Fruit fly (Drosophila melanogaster) whole organism, embryonic: Measurements from ENCODE around the gene CG32075.

Source experiments
- ATbp ChIP-seq: fragments of 200-800 bp; sonication (Bioruptor generic); optimal IDR thresholded peaks from 2 replicates; lab custom pipeline; 2017; ENCODE audit warnings: missing biosample characterization, mild to moderate bottlenecking, missing genetic modification characterization, missing genetic modification reagents
- Awh ChIP-seq: fragments of 200-800 bp; sonication (Bioruptor generic); IDR thresholded peaks from 2 replicates; pipeline ENCODE4, ENCODE4 v1.3.6; 2022; ENCODE audit warnings: missing biosample characterization, missing genetic modification characterization
- B-H2 ChIP-seq: fragments of 200-800 bp; sonication (Bioruptor generic); optimal IDR thresholded peaks from 2 replicates; lab custom pipeline; 2018; ENCODE audit warnings: missing biosample characterization, mild to moderate bottlenecking, missing genetic modification characterization
- CG10543 ChIP-seq: fragments of 200-800 bp; sonication (Bioruptor generic); optimal IDR thresholded peaks from 3 replicates; lab custom pipeline; 2017; ENCODE audit warnings: missing biosample characterization, mild to moderate bottlenecking, missing genetic modification characterization, moderate library complexity
- CG14014 ChIP-seq: fragments of 200-800 bp; sonication (Bioruptor generic); IDR thresholded peaks from 2 replicates; pipeline ENCODE4 v1.3.6; 2022; ENCODE audit warnings: missing biosample characterization, missing genetic modification characterization
- CG14860 ChIP-seq: fragments of 200-800 bp; sonication (Bioruptor generic); IDR thresholded peaks from 3 replicates; pipeline ENCODE4 v1.3.6; 2022; ENCODE audit warnings: missing biosample characterization, missing genetic modification characterization; ENCODE audit not compliant: partially characterized antibody
- CG15514 ChIP-seq: fragments of 200-800 bp; sonication (Bioruptor generic); optimal IDR thresholded peaks from 3 replicates; lab custom pipeline; 2017; ENCODE audit warnings: missing biosample characterization, missing genetic modification characterization, mild to moderate bottlenecking, moderate library complexity, missing genetic modification reagents
- CG17802 ChIP-seq: fragments of 200-800 bp; sonication (Bioruptor generic); optimal IDR thresholded peaks from 2 replicates; lab custom pipeline; 2018; ENCODE audit warnings: missing biosample characterization, mild to moderate bottlenecking, missing genetic modification characterization, moderate library complexity
- CG17829 ChIP-seq: fragments of 200-800 bp; optimal IDR thresholded peaks from 2 replicates; lab custom pipeline; 2019; ENCODE audit warnings: missing biosample characterization, mild to moderate bottlenecking, missing genetic modification characterization, moderate library complexity
- CG18764 ChIP-seq: fragments of 200-800 bp; sonication (Bioruptor generic); optimal IDR thresholded peaks from 3 replicates; lab custom pipeline; 2016; ENCODE audit warnings: missing biosample characterization, missing genetic modification characterization
- CG2116 ChIP-seq: fragments of 200-800 bp; sonication (Bioruptor generic); optimal IDR thresholded peaks from 3 replicates; lab custom pipeline; 2018; ENCODE audit warnings: missing biosample characterization, mild to moderate bottlenecking, missing genetic modification characterization
- CG2129 ChIP-seq: fragments of 200-800 bp; sonication (Bioruptor generic); IDR thresholded peaks from 2 replicates; pipeline ENCODE4 v1.3.6; 2022; ENCODE audit warnings: missing biosample characterization, missing genetic modification characterization; ENCODE audit not compliant: partially characterized antibody
- CG3065 ChIP-seq: fragments of 200-800 bp; sonication (Bioruptor generic); optimal IDR thresholded peaks from 2 replicates; lab custom pipeline; 2016; ENCODE audit warnings: missing biosample characterization, missing genetic modification characterization
- CG33557 ChIP-seq: fragments of 200-800 bp; sonication (Bioruptor generic); optimal IDR thresholded peaks from 2 replicates; lab custom pipeline; 2019; ENCODE audit warnings: missing biosample characterization, mild to moderate bottlenecking, missing genetic modification characterization, moderate library complexity
- CG3726 ChIP-seq: fragments of 200-800 bp; sonication (Bioruptor generic); IDR thresholded peaks from 3 replicates; pipeline ENCODE4, ENCODE4 v1.3.6; 2022; ENCODE audit warnings: missing biosample characterization, missing genetic modification characterization
- CG4404 ChIP-seq: fragments of 200-800 bp; sonication (Bioruptor generic); IDR thresholded peaks from 2 replicates; pipeline ENCODE4 v1.3.6; 2022; ENCODE audit warnings: missing biosample characterization, missing genetic modification characterization
- CG4820 ChIP-seq: fragments of 200-800 bp; sonication (Bioruptor generic); optimal IDR thresholded peaks from 3 replicates; lab custom pipeline; 2016; ENCODE audit warnings: missing biosample characterization, missing genetic modification characterization
- CG5245 ChIP-seq: fragments of 200-800 bp; sonication (Bioruptor generic); optimal IDR thresholded peaks from 3 replicates; lab custom pipeline; 2016; ENCODE audit warnings: missing biosample characterization, missing genetic modification characterization
- CG6854 ChIP-seq: fragments of 200-800 bp; sonication (Bioruptor generic); optimal IDR thresholded peaks from 3 replicates; lab custom pipeline; 2017; ENCODE audit warnings: missing biosample characterization, mild to moderate bottlenecking, missing genetic modification characterization
- CG8944 ChIP-seq: fragments of 200-800 bp; sonication (Bioruptor generic); optimal IDR thresholded peaks from 3 replicates; lab custom pipeline; 2016; ENCODE audit warnings: missing biosample characterization, missing genetic modification characterization
- Deaf1 ChIP-seq: fragments of 200-800 bp; optimal IDR thresholded peaks from 3 replicates; lab custom pipeline; 2019; ENCODE audit warnings: missing biosample characterization, mild to moderate bottlenecking, missing genetic modification characterization, moderate library complexity
- E2f2 ChIP-seq: fragments of 200-800 bp; sonication (Bioruptor generic); IDR thresholded peaks from 2 replicates; pipeline ENCODE4 v1.3.6; 2022; ENCODE audit warnings: missing biosample characterization, missing genetic modification characterization
- HHEX ChIP-seq: fragments of 200-800 bp; sonication (Bioruptor generic); optimal IDR thresholded peaks from 3 replicates; lab custom pipeline; 2017; ENCODE audit warnings: missing biosample characterization, mild to moderate bottlenecking, missing genetic modification characterization, missing genetic modification reagents
- Hmr ChIP-seq: fragments of 200-800 bp; sonication (Bioruptor generic); optimal IDR thresholded peaks from 3 replicates; lab custom pipeline; 2017; ENCODE audit warnings: mild to moderate bottlenecking, missing biosample characterization, missing genetic modification reagents, missing genetic modification characterization
- MBD-R2 ChIP-seq: fragments of 200-800 bp; sonication (Bioruptor generic); IDR thresholded peaks from 2 replicates; pipeline ENCODE4 v1.3.6; 2022; ENCODE audit warnings: missing biosample characterization, missing genetic modification characterization
- Meics ChIP-seq: fragments of 200-800 bp; sonication (Bioruptor generic); optimal IDR thresholded peaks from 2 replicates; lab custom pipeline; 2017; ENCODE audit warnings: missing biosample characterization, mild to moderate bottlenecking, missing genetic modification characterization
- Mrtf ChIP-seq: fragments of 200-800 bp; sonication (Bioruptor generic); IDR thresholded peaks from 3 replicates; pipeline ENCODE4 v1.3.6; 2022; ENCODE audit warnings: missing biosample characterization, missing genetic modification characterization
- Oaz ChIP-seq: fragments of 200-800 bp; sonication (Bioruptor generic); IDR thresholded peaks from 2 replicates; pipeline ENCODE4 v1.3.6; 2022; ENCODE audit warnings: missing biosample characterization, missing genetic modification characterization
- Opbp ChIP-seq: fragments of 200-800 bp; sonication (Bioruptor generic); IDR thresholded peaks from 3 replicates; pipeline ENCODE4 v1.3.6; 2022; ENCODE audit warnings: missing biosample characterization, missing genetic modification characterization; ENCODE audit not compliant: partially characterized antibody
- Scr ChIP-seq: fragments of 200-800 bp; sonication (Bioruptor generic); IDR thresholded peaks from 2 replicates; pipeline ENCODE4 v1.3.6; 2022; ENCODE audit warnings: missing biosample characterization, missing genetic modification characterization; ENCODE audit not compliant: partially characterized antibody
- Spps ChIP-seq: fragments of 200-800 bp; sonication (Bioruptor generic); optimal IDR thresholded peaks from 2 replicates; lab custom pipeline; 2018; ENCODE audit warnings: missing biosample characterization, mild to moderate bottlenecking, missing genetic modification characterization
- Usf ChIP-seq: fragments of 200-800 bp; sonication (Bioruptor generic); optimal IDR thresholded peaks from 2 replicates; lab custom pipeline; 2017; ENCODE audit warnings: missing genotype, missing biosample characterization, missing genetic modification characterization
- Vsx1 ChIP-seq: fragments of 200-800 bp; sonication (Bioruptor generic); optimal IDR thresholded peaks from 2 replicates; lab custom pipeline; 2017; ENCODE audit warnings: missing biosample characterization, mild to moderate bottlenecking, missing genetic modification characterization, missing genetic modification reagents
- YL-1 ChIP-seq: fragments of 200-800 bp; sonication (Bioruptor generic); optimal IDR thresholded peaks from 3 replicates; lab custom pipeline; 2017; ENCODE audit warnings: missing biosample characterization, mild to moderate bottlenecking, missing genetic modification characterization
- bab2 ChIP-seq: fragments of 200-800 bp; sonication (Bioruptor generic); optimal IDR thresholded peaks from 2 replicates; lab custom pipeline; 2016; ENCODE audit warnings: missing biosample characterization, missing genetic modification characterization
- ci ChIP-seq: fragments of 200-800 bp; sonication (Bioruptor generic); IDR thresholded peaks from 3 replicates; pipeline ENCODE4 v1.3.6; 2022; ENCODE audit warnings: missing biosample characterization, missing genetic modification characterization
- crp ChIP-seq, 2 experiments: fragments of 200-800 bp; sonication (Bioruptor generic); optimal IDR thresholded peaks; 2 replicates in 1 of 2; 3 replicates in 1 of 2; lab custom pipeline; 2017; ENCODE audit warnings: missing biosample characterization in 2 of 2, missing genetic modification characterization in 2 of 2, mild to moderate bottlenecking in 1 of 2, moderate library complexity in 1 of 2
- eve ChIP-seq, 2 experiments: fragments of >200 bp; optimal IDR thresholded peaks; 2 replicates each; lab custom pipeline; 2017; ENCODE audit warnings: missing biosample characterization in 2 of 2, missing genetic modification characterization in 2 of 2
- gsb ChIP-seq: fragments of 200-800 bp; sonication (Bioruptor generic); IDR thresholded peaks from 2 replicates; pipeline ENCODE4 v1.3.6; 2022; ENCODE audit warnings: missing biosample characterization, missing genetic modification characterization
- ham ChIP-seq: fragments of 200-800 bp; sonication (Bioruptor generic); IDR thresholded peaks from 2 replicates; pipeline ENCODE4 v1.3.6; 2022; ENCODE audit warnings: missing biosample characterization, missing genetic modification characterization
- jing ChIP-seq: fragments of 200-800 bp; sonication (Bioruptor generic); optimal IDR thresholded peaks from 2 replicates; lab custom pipeline; 2018; ENCODE audit warnings: missing biosample characterization, mild to moderate bottlenecking, missing genetic modification characterization
- lola ChIP-seq, 3 experiments: fragments of >200 bp in 2 of 3; fragments of 200-800 bp in 1 of 3; sonication (Bioruptor generic) in 1 of 3; optimal IDR thresholded peaks; 2 replicates each; lab custom pipeline; 2017 to 2019; ENCODE audit warnings: missing biosample characterization in 3 of 3, missing genetic modification characterization in 3 of 3, mild to moderate bottlenecking in 1 of 3, moderate library complexity in 1 of 3
- lov ChIP-seq, 2 experiments: fragments of 200-800 bp in 1 of 2; fragments of >200 bp in 1 of 2; sonication (Bioruptor generic) in 1 of 2; IDR thresholded peaks in 1 of 2; optimal IDR thresholded peaks in 1 of 2; 2 replicates in 1 of 2; 3 replicates in 1 of 2; pipeline versions ENCODE4 v1.3.6 to Lab custom; 2017 to 2022; ENCODE audit warnings: missing biosample characterization in 1 of 2, missing genetic modification characterization in 1 of 2
- nerfin-2 ChIP-seq: fragments of 200-800 bp; sonication (Bioruptor generic); IDR thresholded peaks from 2 replicates; pipeline ENCODE4 v1.3.6; 2022; ENCODE audit warnings: missing biosample characterization, missing genetic modification characterization; ENCODE audit not compliant: partially characterized antibody
- p53 ChIP-seq: fragments of 200-800 bp; sonication (Bioruptor generic); optimal IDR thresholded peaks from 2 replicates; lab custom pipeline; 2016; ENCODE audit warnings: missing biosample characterization, missing genetic modification characterization
- row ChIP-seq: fragments of 200-800 bp; sonication (Bioruptor generic); IDR thresholded peaks from 3 replicates; pipeline ENCODE4 v1.3.6; 2022; ENCODE audit warnings: missing biosample characterization, missing genetic modification characterization
- trem ChIP-seq: fragments of 200-800 bp; optimal IDR thresholded peaks from 3 replicates; lab custom pipeline; 2019; ENCODE audit warnings: missing biosample characterization, mild to moderate bottlenecking, missing genetic modification characterization, moderate library complexity
- tx ChIP-seq: fragments of 200-800 bp; sonication (Bioruptor generic); optimal IDR thresholded peaks from 2 replicates; lab custom pipeline; 2016; ENCODE audit warnings: missing biosample characterization, missing genetic modification characterization
- yki ChIP-seq: fragments of >200 bp; optimal IDR thresholded peaks from 3 replicates; lab custom pipeline; 2018

Gene CG32075

DNA sequence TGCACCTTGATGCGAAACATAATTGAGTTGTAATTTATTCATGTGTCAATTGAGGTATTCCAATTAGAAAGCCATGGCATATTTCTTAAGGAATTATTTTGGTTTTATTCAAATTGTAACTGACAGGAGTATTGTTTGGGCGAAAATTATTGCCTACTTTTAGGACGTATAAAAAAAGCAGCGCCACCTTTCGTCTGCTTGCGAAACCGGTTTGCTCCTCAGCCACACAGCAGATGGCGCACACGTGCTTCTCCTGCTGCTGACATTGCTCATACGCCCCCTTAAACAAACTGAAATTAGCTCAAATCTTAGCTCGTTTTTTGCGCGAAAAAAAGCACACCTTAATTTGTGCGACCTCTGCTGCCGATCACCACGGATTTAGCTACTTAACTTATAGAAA, 16.9 kb downstream of the CG32075 start (continued):
- TF ChIP-seq Vsx1 (GFP tag; lab: Kevin White, UChicago): peak; percentile 83
- TF ChIP-seq p53 (GFP tag; lab: Kevin White, UChicago): peak; percentile 58
- TF ChIP-seq Mrtf: peak; percentile 82
- peak; percentile 33 for TF ChIP-seq trem (tag; lab: Kevin White, UChicago)
- no peak for TF ChIP-seq lov (optimal IDR thresholded peaks at IDR 0.05; lab: Kevin White, UChicago)
- peak; percentile 84 for TF ChIP-seq lov (GFP tag; IDR thresholded peaks at IDR 0.05; lab: Robert Waterston, UW)
- peak; percentile 46 for TF ChIP-seq CG6854 (GFP tag; lab: Kevin White, UChicago)
- peak; percentile 30; the same call in 1 of the 2 replicates for TF ChIP-seq MBD-R2 (GFP tag; lab: Robert Waterston, UW)
- TF ChIP-seq Awh (GFP tag; lab: Robert Waterston, UW): peak; percentile 61; the same call in 1 of the 2 replicates
- peak; percentile 93 for TF ChIP-seq ci (GFP tag; lab: Robert Waterston, UW)
- peak; percentile 65 for TF ChIP-seq ATbp (GFP tag; lab: Kevin White, UChicago)
- no peak for TF ChIP-seq CG14860
- peak; percentile 82 for TF ChIP-seq CG5245
- TF ChIP-seq CG15514: peak; percentile 48
- TF ChIP-seq yki (lab: Kevin White, UChicago): no peak
- no peak for TF ChIP-seq eve (GFP tag; optimal IDR thresholded peaks at IDR 0.05; lab: Kevin White, UChicago)
- TF ChIP-seq CG10543: peak; percentile 64
- peak; percentile 70 for TF ChIP-seq Oaz (GFP tag; lab: Robert Waterston, UW)
- peak; percentile 69 for TF ChIP-seq CG3065 (GFP tag; lab: Kevin White, UChicago)
- TF ChIP-seq YL-1 (GFP tag; lab: Kevin White, UChicago): peak; percentile 12
- TF ChIP-seq lola (GFP tag; optimal IDR thresholded peaks at IDR 0.05; lab: Kevin White, UChicago): peak in 1 of 3 experiments; percentile 39
- TF ChIP-seq B-H2 (GFP tag; lab: Kevin White, UChicago): peak; percentile 71
- TF ChIP-seq CG8944 (GFP tag; lab: Kevin White, UChicago): peak; percentile 86
- peak; percentile 6 for TF ChIP-seq Spps (tag; lab: Kevin White, UChicago)
- TF ChIP-seq Usf (GFP tag; lab: Kevin White, UChicago): peak; percentile 25
- TF ChIP-seq HHEX (GFP tag; lab: Kevin White, UChicago): peak; percentile 62
- TF ChIP-seq Scr (GFP tag; lab: Robert Waterston, UW): no peak
- TF ChIP-seq Hmr (GFP tag; lab: Kevin White, UChicago): peak; percentile 75
- peak; percentile 81 for TF ChIP-seq Meics (GFP tag; lab: Kevin White, UChicago)
- no peak for TF ChIP-seq ham (GFP tag; lab: Robert Waterston, UW)
- TF ChIP-seq bab2 (GFP tag; lab: Kevin White, UChicago): peak; percentile 78
- TF ChIP-seq row (GFP tag; lab: Robert Waterston, UW): peak; percentile 33; the same call in 1 of the 3 replicates
- TF ChIP-seq crp (GFP tag; optimal IDR thresholded peaks at IDR 0.05; lab: Kevin White, UChicago): peak in 1 of 2 experiments; percentile 14
- peak; percentile 12 for TF ChIP-seq Deaf1 (tag; lab: Kevin White, UChicago)
- TF ChIP-seq E2f2 (GFP tag; lab: Robert Waterston, UW): peak; percentile 25; the same call in 1 of the 2 replicates
- peak; percentile 82 for TF ChIP-seq CG17829 (tag; lab: Kevin White, UChicago)
- peak; percentile 38; the same call in 1 of the 2 replicates for TF ChIP-seq nerfin-2 (GFP tag; lab: Robert Waterston, UW)
- no peak; the same call in 1 of the 2 replicates for TF ChIP-seq CG4404
- no peak for TF ChIP-seq CG3726 (GFP tag; lab: Robert Waterston, UW)
- peak; percentile 42 for TF ChIP-seq CG17802
- TF ChIP-seq CG4820: peak; percentile 58
- TF ChIP-seq CG33557 (GFP tag; lab: Kevin White, UChicago): peak; percentile 53
- TF ChIP-seq tx (GFP tag; lab: Kevin White, UChicago): peak; percentile 51
- peak; percentile 59 for TF ChIP-seq CG18764 (GFP tag; lab: Kevin White, UChicago)
- peak; percentile 66; the same call in 1 of the 2 replicates for TF ChIP-seq CG14014 (GFP tag; lab: Robert Waterston, UW)
- TF ChIP-seq Opbp: peak; percentile 54; the same call in 1 of the 3 replicates
- TF ChIP-seq jing (GFP tag; lab: Kevin White, UChicago): peak; percentile 45
- TF ChIP-seq CG2116 (GFP tag; lab: Kevin White, UChicago): peak; percentile 47
- peak; percentile 68 for TF ChIP-seq gsb (GFP tag; lab: Robert Waterston, UW)
- no peak for TF ChIP-seq CG2129 (GFP tag; lab: Robert Waterston, UW)
